Fruit fly (Drosophila melanogaster) whole organism, embryonic: ENCODE measurements around the gene CG42748.

Experiments
- Asciz ChIP-seq: fragments of 200-800 bp; sonication (Bioruptor generic); optimal IDR thresholded peaks from 2 replicates; lab custom pipeline; 2017; ENCODE audit warnings: missing biosample characterization, mild to moderate bottlenecking, missing genetic modification characterization, missing genetic modification reagents
- C15 ChIP-seq: fragments of 200-800 bp; sonication (Bioruptor generic); IDR thresholded peaks from 3 replicates; pipeline ENCODE4 v1.3.6; 2022; ENCODE audit warnings: missing biosample characterization, missing genetic modification characterization
- CG10462 ChIP-seq: fragments of 200-800 bp; sonication (Bioruptor generic); optimal IDR thresholded peaks from 2 replicates; lab custom pipeline; 2016; ENCODE audit warnings: missing biosample characterization, missing genetic modification characterization
- CG11695 ChIP-seq: fragments of 200-800 bp; sonication (Bioruptor generic); IDR thresholded peaks from 3 replicates; pipeline ENCODE4 v1.3.6; 2022; ENCODE audit warnings: missing biosample characterization, missing genetic modification characterization
- CG11696 ChIP-seq: fragments of 200-800 bp; sonication (Bioruptor generic); IDR thresholded peaks from 2 replicates; pipeline ENCODE4 v1.3.6; 2022; ENCODE audit warnings: missing biosample characterization, missing genetic modification characterization
- CG12155 ChIP-seq: fragments of 200-800 bp; sonication (Bioruptor generic); optimal IDR thresholded peaks from 3 replicates; lab custom pipeline; 2016; ENCODE audit warnings: missing biosample characterization, missing genetic modification characterization
- CG12942 ChIP-seq: fragments of 200-800 bp; sonication (Bioruptor generic); optimal IDR thresholded peaks from 3 replicates; lab custom pipeline; 2016; ENCODE audit warnings: missing biosample characterization, missing genetic modification characterization
- CG13287 ChIP-seq: fragments of 200-800 bp; sonication (Bioruptor generic); IDR thresholded peaks from 2 replicates; pipeline ENCODE4 v1.3.6; 2022; ENCODE audit warnings: missing biosample characterization, missing genetic modification characterization; ENCODE audit not compliant: partially characterized antibody
- CG14050 ChIP-seq: fragments of 200-800 bp; sonication (Bioruptor generic); IDR thresholded peaks from 3 replicates; pipeline ENCODE4 v1.3.6; 2022; ENCODE audit warnings: missing biosample characterization, missing genetic modification characterization
- CG15601 ChIP-seq: fragments of 200-800 bp; sonication (Bioruptor generic); optimal IDR thresholded peaks from 3 replicates; lab custom pipeline; 2019; ENCODE audit warnings: missing biosample characterization, mild to moderate bottlenecking, missing genetic modification characterization, moderate library complexity
- CG1603 ChIP-seq: fragments of 200-800 bp; sonication (Bioruptor generic); optimal IDR thresholded peaks from 2 replicates; lab custom pipeline; 2019; ENCODE audit warnings: missing biosample characterization, mild to moderate bottlenecking, missing genetic modification characterization, moderate library complexity
- CG1832 ChIP-seq: fragments of 200-800 bp; sonication (Bioruptor generic); optimal IDR thresholded peaks from 2 replicates; lab custom pipeline; 2017; ENCODE audit warnings: missing biosample characterization, mild to moderate bottlenecking, missing genetic modification characterization, inconsistent platforms
- CG18599 ChIP-seq: fragments of 200-800 bp; sonication (Bioruptor generic); optimal IDR thresholded peaks from 3 replicates; lab custom pipeline; 2017; ENCODE audit warnings: missing biosample characterization, missing genetic modification characterization, mild to moderate bottlenecking, moderate library complexity, missing genetic modification reagents
- CG3281 ChIP-seq: fragments of 200-800 bp; sonication (Bioruptor generic); optimal IDR thresholded peaks from 3 replicates; lab custom pipeline; 2017; ENCODE audit warnings: missing biosample characterization, mild to moderate bottlenecking, missing genetic modification characterization
- CG3995 ChIP-seq: fragments of 200-800 bp; sonication (Bioruptor generic); optimal IDR thresholded peaks from 3 replicates; lab custom pipeline; 2016; ENCODE audit warnings: missing biosample characterization, missing genetic modification characterization
- CG4328 ChIP-seq: fragments of 200-800 bp; sonication (Bioruptor generic); optimal IDR thresholded peaks from 3 replicates; lab custom pipeline; 2017; ENCODE audit warnings: missing biosample characterization, missing genetic modification reagents, missing genetic modification characterization
- CG4707 ChIP-seq: fragments of 200-800 bp; sonication (Bioruptor generic); optimal IDR thresholded peaks from 2 replicates; lab custom pipeline; 2018; ENCODE audit warnings: missing biosample characterization, mild to moderate bottlenecking, missing genetic modification characterization, moderate library complexity
- CG7372 ChIP-seq: fragments of 200-800 bp; sonication (Bioruptor generic); IDR thresholded peaks from 2 replicates; pipeline ENCODE4 v1.3.6; 2022; ENCODE audit warnings: missing biosample characterization, missing genetic modification characterization
- CG7928 ChIP-seq: fragments of 200-800 bp; sonication (Bioruptor generic); optimal IDR thresholded peaks from 2 replicates; lab custom pipeline; 2017; ENCODE audit warnings: missing biosample characterization, mild to moderate bottlenecking, missing genetic modification characterization
- CG8290 ChIP-seq, 3 experiments: fragments of 200-800 bp; sonication (Bioruptor generic); optimal IDR thresholded peaks; 2 replicates each; lab custom pipeline; 2016 to 2019; ENCODE audit warnings: missing biosample characterization in 3 of 3, missing genetic modification characterization in 3 of 3, mild to moderate bottlenecking in 2 of 3, moderate library complexity in 1 of 3
- CG8944 ChIP-seq: fragments of 200-800 bp; sonication (Bioruptor generic); optimal IDR thresholded peaks from 3 replicates; lab custom pipeline; 2016; ENCODE audit warnings: missing biosample characterization, missing genetic modification characterization
- CG9609 ChIP-seq: fragments of 200-800 bp; sonication (Bioruptor generic); optimal IDR thresholded peaks from 3 replicates; lab custom pipeline; 2016; ENCODE audit warnings: missing biosample characterization, missing genetic modification characterization
- Dbx ChIP-seq: fragments of 200-800 bp; sonication (Bioruptor generic); IDR thresholded peaks from 3 replicates; pipeline ENCODE4 v1.3.6; 2022; ENCODE audit warnings: missing biosample characterization, missing genetic modification characterization
- Drgx ChIP-seq: fragments of 200-800 bp; sonication (Bioruptor generic); IDR thresholded peaks from 2 replicates; pipeline ENCODE4 v1.3.6; 2022; ENCODE audit warnings: missing biosample characterization, missing genetic modification characterization
- Gsc ChIP-seq: fragments of 200-800 bp; sonication (Bioruptor generic); IDR thresholded peaks from 2 replicates; pipeline ENCODE4 v1.3.6; 2022; ENCODE audit warnings: missing biosample characterization, missing genetic modification characterization
- HmgZ ChIP-seq: fragments of 200-800 bp; sonication (Bioruptor generic); optimal IDR thresholded peaks from 2 replicates; lab custom pipeline; 2018; ENCODE audit warnings: missing biosample characterization, mild to moderate bottlenecking, missing genetic modification characterization
- Neu2 ChIP-seq: fragments of 200-800 bp; sonication (Bioruptor generic); optimal IDR thresholded peaks from 3 replicates; lab custom pipeline; 2016; ENCODE audit warnings: missing biosample characterization, missing genetic modification characterization, borderline replicate concordance
- Nf-YA ChIP-seq: fragments of 200-800 bp; sonication (Bioruptor generic); IDR thresholded peaks from 2 replicates; pipeline ENCODE4 v1.3.6; 2022; ENCODE audit warnings: missing biosample characterization, missing genetic modification characterization
- Pdp1 ChIP-seq, 2 experiments: fragments of 200-800 bp; sonication (Bioruptor generic); optimal IDR thresholded peaks; 3 replicates each; lab custom pipeline; 2016; ENCODE audit warnings: missing biosample characterization in 2 of 2, missing genetic modification characterization in 2 of 2, mild to moderate bottlenecking in 1 of 2, moderate library complexity in 1 of 2
- Ptx1 ChIP-seq: fragments of 200-800 bp; sonication (Bioruptor generic); IDR thresholded peaks from 2 replicates; pipeline ENCODE4 v1.3.6; 2022; ENCODE audit warnings: missing biosample characterization, missing genetic modification characterization
- Sox100B ChIP-seq: fragments of 200-800 bp; sonication (Bioruptor generic); optimal IDR thresholded peaks from 3 replicates; lab custom pipeline; 2018; ENCODE audit warnings: missing biosample characterization, mild to moderate bottlenecking, missing genetic modification characterization
- Sry-δ ChIP-seq: fragments of 200-800 bp; sonication (Bioruptor generic); optimal IDR thresholded peaks from 2 replicates; lab custom pipeline; 2016; ENCODE audit warnings: missing biosample characterization, missing genetic modification characterization
- Stat92E ChIP-seq, 3 experiments: fragments of >200 bp in 2 of 3; fragments of 200-800 bp in 1 of 3; sonication (Bioruptor generic) in 1 of 3; optimal IDR thresholded peaks; 2 replicates each; lab custom pipeline; 2017 to 2019; ENCODE audit warnings: missing biosample characterization in 3 of 3, missing genetic modification characterization in 3 of 3, mild to moderate bottlenecking in 1 of 3, moderate library complexity in 1 of 3
- YL-1 ChIP-seq: fragments of 200-800 bp; sonication (Bioruptor generic); optimal IDR thresholded peaks from 3 replicates; lab custom pipeline; 2017; ENCODE audit warnings: missing biosample characterization, mild to moderate bottlenecking, missing genetic modification characterization
- ac ChIP-seq: fragments of 200-800 bp; sonication (Bioruptor generic); optimal IDR thresholded peaks from 3 replicates; lab custom pipeline; 2017; ENCODE audit warnings: missing biosample characterization, mild to moderate bottlenecking, missing genetic modification characterization
- corto ChIP-seq: fragments of 200-800 bp; sonication (Bioruptor generic); optimal IDR thresholded peaks from 2 replicates; lab custom pipeline; 2016; ENCODE audit warnings: missing biosample characterization, mild to moderate bottlenecking, missing genetic modification characterization, moderate library complexity
- crc ChIP-seq: fragments of 200-800 bp; sonication (Bioruptor generic); optimal IDR thresholded peaks from 2 replicates; lab custom pipeline; 2016; ENCODE audit warnings: missing biosample characterization, missing genetic modification characterization
- dmrt11E ChIP-seq: fragments of 200-800 bp; sonication (Bioruptor generic); optimal IDR thresholded peaks from 3 replicates; lab custom pipeline; 2018; ENCODE audit warnings: missing biosample characterization, mild to moderate bottlenecking, missing genetic modification characterization, moderate library complexity
- en ChIP-seq: fragments of 200-800 bp; sonication (Bioruptor generic); optimal IDR thresholded peaks from 2 replicates; lab custom pipeline; 2016; ENCODE audit warnings: missing biosample characterization, missing genetic modification characterization
- fd96Cb ChIP-seq: fragments of 200-800 bp; sonication (Bioruptor generic); optimal IDR thresholded peaks from 2 replicates; lab custom pipeline; 2018; ENCODE audit warnings: missing biosample characterization, mild to moderate bottlenecking, missing genetic modification characterization, moderate library complexity
- gt ChIP-seq: fragments of 200-800 bp; sonication (Bioruptor generic); IDR thresholded peaks from 2 replicates; pipeline ENCODE4 v1.3.6; 2022; ENCODE audit warnings: missing biosample characterization, missing genetic modification characterization
- hkb ChIP-seq, 2 experiments: fragments of 200-800 bp in 1 of 2; fragments of >200 bp in 1 of 2; sonication (Bioruptor generic) in 1 of 2; IDR thresholded peaks in 1 of 2; optimal IDR thresholded peaks in 1 of 2; 2 replicates each; pipeline versions ENCODE4 v1.3.6 to Lab custom; 2017 to 2022; ENCODE audit warnings: missing biosample characterization in 1 of 2, missing genetic modification characterization in 1 of 2
- lab ChIP-seq: fragments of 200-800 bp; sonication (Bioruptor generic); optimal IDR thresholded peaks from 3 replicates; lab custom pipeline; 2017; ENCODE audit warnings: missing biosample characterization, missing genetic modification characterization, mild to moderate bottlenecking, moderate library complexity, missing genetic modification reagents
- nau ChIP-seq: fragments of 200-800 bp; sonication (Bioruptor generic); optimal IDR thresholded peaks from 3 replicates; lab custom pipeline; 2017; ENCODE audit warnings: missing biosample characterization, mild to moderate bottlenecking, missing genetic modification characterization, missing genetic modification reagents
- nmo ChIP-seq: fragments of 200-800 bp; sonication (Bioruptor generic); optimal IDR thresholded peaks from 2 replicates; lab custom pipeline; 2018; ENCODE audit warnings: missing biosample characterization, mild to moderate bottlenecking, missing genetic modification characterization, moderate library complexity
- salm ChIP-seq: fragments of 200-800 bp; sonication (Bioruptor generic); optimal IDR thresholded peaks from 2 replicates; lab custom pipeline; 2018; ENCODE audit warnings: missing biosample characterization, mild to moderate bottlenecking, missing genetic modification characterization
- sug ChIP-seq: fragments of 200-800 bp; optimal IDR thresholded peaks from 2 replicates; lab custom pipeline; 2019; ENCODE audit warnings: missing biosample characterization, mild to moderate bottlenecking, missing genetic modification characterization, moderate library complexity
- usp ChIP-seq: fragments of >200 bp; optimal IDR thresholded peaks from 2 replicates; lab custom pipeline; 2017; ENCODE audit warnings: missing biosample characterization, missing genetic modification characterization

The CG42748 gene

DNA sequence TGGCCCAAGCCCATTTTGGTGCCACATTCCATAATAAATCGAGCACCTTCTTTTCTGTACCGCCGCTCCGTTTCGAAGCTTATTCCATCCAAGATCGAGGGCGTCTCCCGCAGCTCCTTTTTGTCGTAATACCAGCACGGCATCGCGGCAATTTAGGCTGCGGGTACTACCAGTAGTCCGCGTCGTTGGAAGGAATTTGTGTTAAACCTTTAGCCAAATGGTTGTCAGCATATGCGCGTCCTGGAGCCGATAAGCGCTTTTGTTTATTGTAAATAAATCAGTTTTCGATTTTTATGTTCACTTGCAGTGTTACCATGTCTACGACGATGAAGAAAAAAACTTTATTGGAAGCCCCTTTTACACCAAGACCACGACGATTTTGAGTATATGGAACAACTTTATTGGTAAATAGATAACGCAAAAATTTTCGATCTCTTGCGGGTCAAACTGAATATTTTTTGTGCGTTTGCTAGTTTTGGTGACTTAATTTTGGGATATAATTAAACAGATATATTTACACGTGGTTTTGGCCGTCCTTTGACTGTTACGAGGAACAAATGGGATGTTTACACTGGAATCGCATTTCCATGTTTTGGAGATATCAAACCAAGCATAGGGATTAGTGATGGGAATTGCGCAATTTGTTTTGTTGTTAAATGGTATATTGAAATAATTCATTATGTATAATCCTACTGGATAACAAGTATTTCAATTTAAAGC is 1.3 kb upstream of the CG42748 start, which contains the start of gene CycK (continued):
- TF ChIP-seq CG11695 (GFP tag; lab: Robert Waterston, UW) (no peak), corto (GFP tag; lab: Kevin White, UChicago) (no peak), ac (GFP tag; lab: Kevin White, UChicago) (no peak), CG14050 (GFP tag; lab: Robert Waterston, UW) (no peak), CG8944 (GFP tag; lab: Kevin White, UChicago) (no peak), Asciz (GFP tag; lab: Kevin White, UChicago) (no peak), Gsc (GFP tag; lab: Robert Waterston, UW) (no peak), CG13287 (no peak), sug (tag; lab: Kevin White, UChicago) (peak; percentile 18), lab (GFP tag; lab: Kevin White, UChicago) (no peak), CG15601 (no peak), en (GFP tag; lab: Kevin White, UChicago) (no peak), CG18599 (GFP tag; lab: Kevin White, UChicago) (no peak), Sry-δ (GFP tag; lab: Kevin White, UChicago) (peak; percentile 67), CG4707 (no peak), dmrt11E (tag; lab: Kevin White, UChicago) (peak; percentile 21), CG12942 (GFP tag; lab: Kevin White, UChicago) (no peak), nau (GFP tag; lab: Kevin White, UChicago) (no peak), C15 (no peak), gt (no peak), YL-1 (GFP tag; lab: Kevin White, UChicago) (peak; percentile 1), salm (tag; lab: Kevin White, UChicago) (no peak), CG7928 (GFP tag; lab: Kevin White, UChicago) (no peak), CG11696 (no peak), Nf-YA (GFP tag; lab: Robert Waterston, UW) (no peak), nmo (GFP tag; lab: Kevin White, UChicago) (peak; percentile 50), HmgZ (peak; percentile 42), CG8290 (GFP tag; optimal IDR thresholded peaks at IDR 0.05; lab: Kevin White, UChicago) (peak; percentile 9), CG8290 (tag; optimal IDR thresholded peaks at IDR 0.05; lab: Kevin White, UChicago) (peak in 1 of 2 experiments; percentile 53), CG9609 (GFP tag; lab: Kevin White, UChicago) (peak; percentile 20), CG10462 (GFP tag; lab: Kevin White, UChicago) (no peak), Ptx1 (GFP tag; lab: Robert Waterston, UW) (peak; percentile 30; the same call in 1 of the 2 replicates), usp (no peak), CG1603 (tag; lab: Kevin White, UChicago) (peak; percentile 93), Drgx (GFP tag; lab: Robert Waterston, UW) (no peak), hkb (optimal IDR thresholded peaks at IDR 0.05; lab: Kevin White, UChicago) (no peak), hkb (GFP tag; IDR thresholded peaks at IDR 0.05; lab: Robert Waterston, UW) (no peak), CG3281 (GFP tag; lab: Kevin White, UChicago) (no peak), CG1832 (no peak), fd96Cb (tag; lab: Kevin White, UChicago) (no peak), Stat92E (GFP tag; optimal IDR thresholded peaks at IDR 0.05; lab: Kevin White, UChicago) (no peak), Sox100B (GFP tag; lab: Kevin White, UChicago) (no peak), Dbx (GFP tag; lab: Robert Waterston, UW) (no peak), crc (GFP tag; lab: Kevin White, UChicago) (no peak), CG12155 (GFP tag; lab: Kevin White, UChicago) (no peak), Neu2 (GFP tag; lab: Kevin White, UChicago) (peak; percentile 68), Pdp1 (GFP tag; optimal IDR thresholded peaks at IDR 0.05; lab: Kevin White, UChicago) (peak; percentile 2 to 59), CG3995 (peak; percentile 92), CG4328 (GFP tag; lab: Kevin White, UChicago) (no peak), CG7372 (no peak)
